Worm (Caenorhabditis elegans) whole organism, L4 larva: Measurements from ENCODE around the gene lido-2.
A peak's percentile ranks its signal among the peaks of the same experiment; 100 is the strongest.

ENCODE experiments used
- F10B5.3 ChIP-seq: sonication (generic microtip); optimal IDR thresholded peaks from 2 replicates; lab custom pipeline; 2016; ENCODE audit warnings: mild to moderate bottlenecking, missing genetic modification characterization, missing compliant biosample characterization
- F44E2.7 ChIP-seq: fragments of 200-800 bp; sonication (Bioruptor generic); IDR thresholded peaks from 2 replicates; pipeline ENCODE4 v2.1.2; 2022; ENCODE audit warnings: missing genetic modification characterization, missing compliant biosample characterization
- R02D3.7 ChIP-seq: fragments of 150-350 bp; sonication (generic microtip); optimal IDR thresholded peaks from 3 replicates; lab custom pipeline; 2014; ENCODE audit warnings: missing biosample characterization, missing genetic modification characterization
- Y105C5A.15 ChIP-seq: fragments of 200-800 bp; sonication (Bioruptor generic); IDR thresholded peaks from 2 replicates; pipeline ENCODE4 v1.3.6; 2022; ENCODE audit warnings: missing genetic modification characterization, missing compliant biosample characterization
- Y75B8A.6 ChIP-seq: fragments of 200-800 bp; sonication (Bioruptor generic); IDR thresholded peaks from 2 replicates; pipeline ENCODE4 v1.3.6; 2022; ENCODE audit warnings: missing genetic modification reagents, missing genetic modification characterization, missing compliant biosample characterization
- ama-1 ChIP-seq: fragments of 150-350 bp; optimal IDR thresholded peaks from 2 replicates; lab custom pipeline; 2014; ENCODE audit warnings: inconsistent platforms, mixed read lengths
- ceh-20 ChIP-seq: fragments of 200-800 bp; sonication (Bioruptor generic); IDR thresholded peaks from 2 replicates; pipeline ENCODE4 v1.3.6; 2022; ENCODE audit warnings: missing genetic modification reagents, missing genetic modification characterization, missing compliant biosample characterization
- ces-1 ChIP-seq: fragments of 150-350 bp; sonication (generic microtip); optimal IDR thresholded peaks from 4 replicates; lab custom pipeline; 2014; ENCODE audit warnings: missing biosample characterization, missing genetic modification reagents, missing genetic modification characterization
- ctbp-1 ChIP-seq: fragments of 200-800 bp; sonication (Bioruptor generic); IDR thresholded peaks from 2 replicates; pipeline ENCODE4 v1.3.6; 2022; ENCODE audit warnings: missing genetic modification reagents, missing genetic modification characterization, missing compliant biosample characterization
- daf-12 ChIP-seq: fragments of 150-350 bp; optimal IDR thresholded peaks from 2 replicates; lab custom pipeline; 2014; ENCODE audit warnings: missing biosample characterization, missing genetic modification reagents, missing genetic modification characterization
- daf-19 ChIP-seq: fragments of 200-800 bp; sonication (Bioruptor generic); conservative IDR thresholded peaks from 2 replicates; pipeline ENCODE4 v1.3.6; 2022; ENCODE audit warnings: missing genetic modification characterization, missing compliant biosample characterization
- dmd-9 ChIP-seq: fragments of 200-800 bp; sonication (Bioruptor generic); IDR thresholded peaks from 2 replicates; pipeline ENCODE4 v1.3.6; 2022; ENCODE audit warnings: missing genetic modification reagents, missing genetic modification characterization, missing compliant biosample characterization
- dve-1 ChIP-seq: sonication (generic microtip); optimal IDR thresholded peaks from 2 replicates; lab custom pipeline; 2017; ENCODE audit warnings: antibody characterized with exemption, mild to moderate bottlenecking, missing genetic modification characterization, missing compliant biosample characterization; ENCODE audit not compliant: insufficient read depth
- egl-43 ChIP-seq: fragments of 200-800 bp; sonication (Bioruptor generic); IDR thresholded peaks from 2 replicates; pipeline ENCODE4 v1.3.6; 2022; ENCODE audit warnings: missing genetic modification reagents, missing genetic modification characterization, missing compliant biosample characterization
- fkh-10 ChIP-seq: fragments of 150-350 bp; optimal IDR thresholded peaks from 2 replicates; lab custom pipeline; 2014; ENCODE audit warnings: missing biosample characterization, missing genetic modification reagents, missing genetic modification characterization
- gei-8 ChIP-seq: fragments of 200-800 bp; sonication (Bioruptor generic); optimal IDR thresholded peaks from 2 replicates; lab custom pipeline; 2018; ENCODE audit warnings: mild to moderate bottlenecking, missing genetic modification characterization, missing compliant biosample characterization
- hlh-30 ChIP-seq: sonication (generic microtip); optimal IDR thresholded peaks from 2 replicates; lab custom pipeline; 2017; ENCODE audit warnings: antibody characterized with exemption, mild to moderate bottlenecking, missing genetic modification characterization, missing compliant biosample characterization; ENCODE audit not compliant: insufficient read depth
- jun-1 ChIP-seq: fragments of 150-350 bp; optimal IDR thresholded peaks from 2 replicates; lab custom pipeline; 2014; ENCODE audit warnings: missing biosample characterization, missing genetic modification reagents, missing genetic modification characterization
- lin-1 ChIP-seq: fragments of 200-800 bp; sonication (Bioruptor generic); IDR thresholded peaks from 2 replicates; pipeline ENCODE4 v1.3.6; 2022; ENCODE audit warnings: missing genetic modification reagents, missing genetic modification characterization, missing compliant biosample characterization
- lin-13 ChIP-seq: fragments of 150-350 bp; optimal IDR thresholded peaks from 2 replicates; lab custom pipeline; 2014; ENCODE audit warnings: missing biosample characterization, missing genetic modification reagents, missing genetic modification characterization
- lin-15B ChIP-seq: fragments of 150-350 bp; sonication (generic microtip); optimal IDR thresholded peaks from 3 replicates; lab custom pipeline; 2014; ENCODE audit warnings: missing biosample characterization, missing genetic modification characterization
- lin-38 ChIP-seq: fragments of 200-800 bp; sonication (Bioruptor generic); IDR thresholded peaks from 2 replicates; pipeline ENCODE4 v1.3.6; 2022; ENCODE audit warnings: missing genetic modification reagents, missing genetic modification characterization, missing compliant biosample characterization
- lin-39 ChIP-seq: fragments of 150-350 bp; optimal IDR thresholded peaks from 2 replicates; lab custom pipeline; 2014; ENCODE audit warnings: missing biosample characterization, missing genetic modification reagents, missing genetic modification characterization
- lir-3 ChIP-seq: sonication (generic microtip); optimal IDR thresholded peaks from 2 replicates; lab custom pipeline; 2016; ENCODE audit warnings: mild to moderate bottlenecking, missing genetic modification characterization, missing compliant biosample characterization
- madf-5 ChIP-seq, 2 experiments: fragments of 200-800 bp; sonication (Bioruptor generic); IDR thresholded peaks; 2 replicates each; pipeline ENCODE4 v1.3.6; 2022; ENCODE audit warnings: missing compliant biosample characterization in 2 of 2, missing genetic modification characterization in 2 of 2
- mdt-29 ChIP-seq: fragments of 200-800 bp; sonication (Bioruptor generic); IDR thresholded peaks from 2 replicates; pipeline ENCODE4 v1.3.6; 2022; ENCODE audit warnings: missing genetic modification reagents, missing genetic modification characterization, missing compliant biosample characterization
- mep-1 ChIP-seq: fragments of 150-350 bp; sonication (generic microtip); optimal IDR thresholded peaks from 3 replicates; lab custom pipeline; 2014; ENCODE audit warnings: missing biosample characterization, missing genetic modification characterization
- nhr-10 ChIP-seq: fragments of 150-350 bp; optimal IDR thresholded peaks from 2 replicates; lab custom pipeline; 2014; ENCODE audit warnings: missing biosample characterization, missing genetic modification characterization
- nhr-102 ChIP-seq: sonication (generic microtip); optimal IDR thresholded peaks from 2 replicates; lab custom pipeline; 2016; ENCODE audit warnings: mild to moderate bottlenecking, missing genetic modification characterization, moderate library complexity, missing compliant biosample characterization
- nhr-11 ChIP-seq: fragments of 150-350 bp; optimal IDR thresholded peaks from 2 replicates; lab custom pipeline; 2014; ENCODE audit warnings: missing biosample characterization, missing genetic modification characterization
- nhr-111 ChIP-seq: fragments of 200-800 bp; sonication (Bioruptor generic); optimal IDR thresholded peaks from 2 replicates; lab custom pipeline; 2018; ENCODE audit warnings: mild to moderate bottlenecking, missing genetic modification characterization, missing compliant biosample characterization
- nhr-237 ChIP-seq: sonication (generic microtip); optimal IDR thresholded peaks from 2 replicates; lab custom pipeline; 2017; ENCODE audit warnings: missing biosample characterization, missing genetic modification characterization
- nhr-25 ChIP-seq: sonication (generic microtip); optimal IDR thresholded peaks from 2 replicates; lab custom pipeline; 2017; ENCODE audit warnings: missing genetic modification characterization, mild to moderate bottlenecking, missing compliant biosample characterization, antibody characterized with exemption, moderate library complexity, borderline replicate concordance; ENCODE audit not compliant: insufficient read depth
- nhr-28 ChIP-seq: fragments of 150-350 bp; optimal IDR thresholded peaks from 2 replicates; lab custom pipeline; 2014; ENCODE audit warnings: missing biosample characterization, missing genetic modification characterization
- nhr-48 ChIP-seq: sonication (generic microtip); optimal IDR thresholded peaks from 2 replicates; lab custom pipeline; 2016; ENCODE audit warnings: mild to moderate bottlenecking, missing genetic modification characterization, missing compliant biosample characterization
- nhr-6 ChIP-seq: fragments of 150-350 bp; optimal IDR thresholded peaks from 2 replicates; lab custom pipeline; 2014; ENCODE audit warnings: missing biosample characterization, missing genetic modification characterization
- nhr-76 ChIP-seq: fragments of 150-350 bp; optimal IDR thresholded peaks from 2 replicates; lab custom pipeline; 2014; ENCODE audit warnings: missing biosample characterization, missing genetic modification characterization
- nhr-77 ChIP-seq: fragments of 150-350 bp; optimal IDR thresholded peaks from 2 replicates; lab custom pipeline; 2014; ENCODE audit warnings: missing biosample characterization, missing genetic modification characterization
- pha-4 ChIP-seq, 2 experiments: fragments of 150-350 bp in 1 of 2; fragments of 200-800 bp in 1 of 2; sonication (Bioruptor generic) in 1 of 2; IDR thresholded peaks in 1 of 2; optimal IDR thresholded peaks in 1 of 2; 2 replicates each; pipeline versions ENCODE4 v1.3.6 to Lab custom; 2014 to 2022; ENCODE audit warnings: missing genetic modification characterization in 2 of 2, missing genetic modification reagents in 2 of 2, missing biosample characterization in 1 of 2, missing compliant biosample characterization in 1 of 2
- rbr-2 ChIP-seq: sonication (generic microtip); optimal IDR thresholded peaks from 2 replicates; lab custom pipeline; 2016; ENCODE audit warnings: missing genotype, missing genetic modification characterization, missing compliant biosample characterization
- sdz-12 ChIP-seq: fragments of 200-800 bp; sonication (Bioruptor generic); optimal IDR thresholded peaks from 2 replicates; lab custom pipeline; 2018; ENCODE audit warnings: mild to moderate bottlenecking, missing genetic modification characterization, missing compliant biosample characterization
- set-16 ChIP-seq: fragments of 200-800 bp; sonication (Bioruptor generic); IDR thresholded peaks from 2 replicates; pipeline ENCODE4 v1.3.6; 2022; ENCODE audit warnings: missing genetic modification reagents, missing genetic modification characterization, missing compliant biosample characterization
- snpc-4 ChIP-seq: fragments of 150-350 bp; optimal IDR thresholded peaks from 2 replicates; lab custom pipeline; 2014; ENCODE audit warnings: missing biosample characterization, missing genetic modification characterization
- spr-3 ChIP-seq: fragments of 200-800 bp; sonication (Bioruptor generic); optimal IDR thresholded peaks from 2 replicates; lab custom pipeline; 2018; ENCODE audit warnings: mild to moderate bottlenecking, missing genetic modification characterization, missing compliant biosample characterization
- tag-97 ChIP-seq: fragments of 200-800 bp; sonication (Bioruptor generic); IDR thresholded peaks from 2 replicates; pipeline ENCODE4 v1.3.6; 2022; ENCODE audit warnings: missing genetic modification characterization, missing compliant biosample characterization
- unc-130 ChIP-seq: sonication (generic microtip); optimal IDR thresholded peaks from 2 replicates; lab custom pipeline; 2016; ENCODE audit warnings: missing genetic modification reagents, missing genetic modification characterization, missing compliant biosample characterization
- vab-7 ChIP-seq: fragments of 200-800 bp; sonication (Bioruptor generic); IDR thresholded peaks from 2 replicates; pipeline ENCODE4 v1.3.6; 2022; ENCODE audit warnings: missing genetic modification reagents, missing genetic modification characterization, missing compliant biosample characterization
- zfp-2 ChIP-seq: sonication (generic microtip); optimal IDR thresholded peaks from 2 replicates; lab custom pipeline; 2016; ENCODE audit warnings: mild to moderate bottlenecking, missing genetic modification characterization, missing compliant biosample characterization
- zip-11 ChIP-seq: fragments of 200-800 bp; sonication (Bioruptor generic); IDR thresholded peaks from 2 replicates; pipeline ENCODE4 v1.3.6; 2022; ENCODE audit warnings: missing genetic modification characterization, missing compliant biosample characterization
- ztf-7 ChIP-seq: fragments of 150-350 bp; optimal IDR thresholded peaks from 2 replicates; lab custom pipeline; 2014; ENCODE audit warnings: missing biosample characterization, missing genetic modification characterization

lido-2 gene

DNA sequence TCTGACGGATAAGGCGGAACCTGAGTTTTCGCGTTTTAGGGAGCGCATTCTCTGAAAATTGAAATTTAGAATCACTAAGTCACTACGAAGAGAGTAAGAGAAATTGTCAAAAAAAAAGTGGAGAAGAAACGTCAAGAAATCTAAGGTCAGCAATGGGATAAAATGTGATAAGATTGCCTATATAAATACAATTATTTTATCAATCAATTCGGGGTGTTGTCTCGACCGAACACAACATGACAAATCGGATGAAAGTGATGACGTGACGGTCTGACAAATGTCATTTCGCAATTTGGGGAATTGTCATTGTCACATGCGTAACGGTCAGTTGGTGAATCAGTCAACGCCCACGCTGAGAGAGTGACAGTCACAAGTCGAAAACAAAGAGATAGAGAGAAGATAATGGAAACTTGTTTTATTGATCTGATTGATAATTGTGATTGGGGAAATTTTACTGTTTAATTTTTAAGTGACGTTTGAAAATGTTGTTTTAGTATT lies 37.6 kb upstream of the lido-2 start, which contains the start of gene cnp-3 (continued):
- TF ChIP-seq nhr-77 (tag; lab: Kevin White, UChicago) (no peak), nhr-6 (tag; lab: Kevin White, UChicago) (peak; percentile 16), lin-13 (GFP tag; lab: Kevin White, UChicago) (peak; percentile 20), nhr-25 (no peak)

DNA sequence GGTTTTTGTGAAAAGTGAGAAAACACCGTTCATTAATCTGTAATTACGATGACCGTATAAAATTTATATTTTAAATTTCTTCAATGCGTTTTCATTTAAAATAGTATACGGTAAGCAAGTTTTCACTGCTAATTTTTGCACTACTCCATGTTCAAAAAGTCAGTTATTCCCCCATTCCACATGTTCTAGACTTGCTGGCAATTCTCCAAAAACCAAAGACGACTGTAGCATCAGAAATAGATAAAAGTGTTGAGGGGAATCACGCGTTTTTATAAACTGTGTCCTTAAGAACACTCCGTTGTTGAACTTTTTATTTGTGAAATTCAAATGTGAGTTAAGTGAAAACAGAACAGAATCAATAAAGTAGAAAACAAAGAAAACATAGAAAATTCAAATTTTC lies 35.1 kb upstream of the lido-2 start:
- no peak for TF ChIP-seq mdt-29 (GFP tag; lab: Robert Waterston, UW)
- no peak for TF ChIP-seq ces-1 (GFP tag; lab: Kevin White, UChicago)
- no peak for TF ChIP-seq tag-97 (GFP tag; lab: Robert Waterston, UW)
- no peak for TF ChIP-seq F44E2.7 (GFP tag; lab: Robert Waterston, UW)
- TF ChIP-seq nhr-237 (tag; lab: Kevin White, UChicago), result no peak
- TF ChIP-seq nhr-76 (tag; lab: Kevin White, UChicago), result no peak
- TF ChIP-seq nhr-10 (tag; lab: Kevin White, UChicago), result no peak
- no peak for TF ChIP-seq ztf-7 (tag; lab: Kevin White, UChicago)
- TF ChIP-seq nhr-111 (GFP tag; lab: Kevin White, UChicago), result no peak
- TF ChIP-seq zfp-2, result no peak
- TF ChIP-seq set-16 (GFP tag; lab: Robert Waterston, UW), result no peak
- TF ChIP-seq F10B5.3 (tag; lab: Kevin White, UChicago), result no peak
- no peak for TF ChIP-seq nhr-6 (tag; lab: Kevin White, UChicago)
- TF ChIP-seq mep-1 (tag; lab: Kevin White, UChicago), result peak; percentile 70
- TF ChIP-seq nhr-11 (tag; lab: Kevin White, UChicago), result no peak
- no peak for TF ChIP-seq gei-8 (GFP tag; lab: Kevin White, UChicago)
- TF ChIP-seq dve-1 (tag; lab: Kevin White, UChicago), result peak; percentile 85
- no peak for TF ChIP-seq daf-12 (tag; lab: Kevin White, UChicago)
- TF ChIP-seq Y75B8A.6 (GFP tag; lab: Robert Waterston, UW), result no peak
- 0 out of 2 replicates have a peak, but pooled peaks have one; percentile 10 for TF ChIP-seq lin-1 (GFP tag; lab: Robert Waterston, UW)
- no peak for TF ChIP-seq madf-5 (GFP tag; IDR thresholded peaks at IDR 0.05; lab: Robert Waterston, UW)
- TF ChIP-seq fkh-10 (GFP tag; lab: Kevin White, UChicago), result no peak
- TF ChIP-seq ctbp-1 (GFP tag; lab: Robert Waterston, UW), result no peak
- no peak for TF ChIP-seq egl-43
- TF ChIP-seq spr-3, result no peak
- no peak for TF ChIP-seq nhr-48 (tag; lab: Kevin White, UChicago)
- no peak for TF ChIP-seq ama-1
- TF ChIP-seq lin-38 (GFP tag; lab: Robert Waterston, UW), result no peak
- no peak for TF ChIP-seq daf-19 (GFP tag; lab: Robert Waterston, UW)
- no peak for TF ChIP-seq vab-7
- no peak for TF ChIP-seq ceh-20 (GFP tag; lab: Robert Waterston, UW)
- no peak for TF ChIP-seq lir-3 (tag; lab: Kevin White, UChicago)
- no peak for TF ChIP-seq rbr-2 (tag; lab: Kevin White, UChicago)
- no peak for TF ChIP-seq lin-39 (tag; lab: Kevin White, UChicago)
- TF ChIP-seq nhr-28 (tag; lab: Kevin White, UChicago), result peak; percentile 59
- peak; percentile 37 for TF ChIP-seq nhr-102 (tag; lab: Kevin White, UChicago)
- TF ChIP-seq sdz-12 (GFP tag; lab: Kevin White, UChicago), result no peak
- no peak for TF ChIP-seq Y105C5A.15 (GFP tag; lab: Robert Waterston, UW)
- no peak for TF ChIP-seq unc-130 (GFP tag; lab: Kevin White, UChicago)
- no peak for TF ChIP-seq jun-1
- no peak for TF ChIP-seq lin-15B (tag; lab: Kevin White, UChicago)
- TF ChIP-seq snpc-4 (tag; lab: Kevin White, UChicago), result no peak
- TF ChIP-seq zip-11 (GFP tag; lab: Robert Waterston, UW), result no peak
- peak; percentile 52 for TF ChIP-seq hlh-30
- TF ChIP-seq pha-4 (GFP tag; IDR thresholded peaks at IDR 0.05; lab: Robert Waterston, UW), result no peak
- no peak for TF ChIP-seq pha-4 (tag; optimal IDR thresholded peaks at IDR 0.05; lab: Kevin White, UChicago)
- no peak for TF ChIP-seq dmd-9 (GFP tag; lab: Robert Waterston, UW)
- TF ChIP-seq R02D3.7, result no peak
